Worm (Caenorhabditis elegans): ENCODE results near the gene gcs-1.
A peak's percentile ranks its signal among the peaks of the same experiment; 100 is the strongest.

The gcs-1 gene

DNA sequence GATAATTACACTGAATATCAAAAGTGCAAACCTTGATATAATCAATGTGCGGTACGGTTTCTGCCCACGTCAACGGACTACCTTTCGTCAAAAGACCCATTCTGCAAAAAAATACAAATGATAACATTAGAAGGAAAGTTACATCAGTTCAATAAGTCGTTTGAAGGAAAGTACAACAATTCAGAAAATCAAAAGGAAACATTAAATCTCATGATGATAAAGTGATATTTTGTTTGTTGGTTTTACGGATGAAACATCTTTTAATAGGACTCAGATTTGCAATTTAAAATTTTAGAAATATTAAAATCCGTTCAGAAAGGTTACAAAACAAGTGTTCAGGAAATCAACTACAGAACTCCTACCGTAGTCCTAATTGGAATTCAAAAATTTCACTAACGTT, at the start of gene gcs-1:
Gene gcs-1 (minus strand): TSS at position 101 of the 400 bp plus-strand sequence.
- no peak for TF ChIP-seq fkh-10 (GFP tag; optimal IDR thresholded peaks at IDR 0.05)
- no peak for TF ChIP-seq ama-1 (optimal IDR thresholded peaks at IDR 0.05)
- TF ChIP-seq zip-11 (GFP tag; IDR thresholded peaks at IDR 0.05), result no peak
- no peak for TF ChIP-seq jun-1 (tag; optimal IDR thresholded peaks at IDR 0.05)
- TF ChIP-seq Y48G9A.11 (GFP tag; IDR thresholded peaks at IDR 0.05), result no peak
- TF ChIP-seq nhr-41 (GFP tag; IDR thresholded peaks at IDR 0.05), result no peak
- no peak for TF ChIP-seq mdt-29 (GFP tag; IDR thresholded peaks at IDR 0.05)
- TF ChIP-seq mxl-2 (GFP tag; conservative IDR thresholded peaks at IDR 0.05), result no peak
- TF ChIP-seq aha-1 (tag), result no peak
- no peak for TF ChIP-seq zip-2 (tag; optimal IDR thresholded peaks at IDR 0.05)
- TF ChIP-seq lir-3 (tag; optimal IDR thresholded peaks at IDR 0.05), result no peak
- no peak for TF ChIP-seq nhr-28 (tag; optimal IDR thresholded peaks at IDR 0.05)
- TF ChIP-seq nhr-25 (tag; optimal IDR thresholded peaks at IDR 0.05; ENCODE audit: borderline replicate concordance, insufficient read depth), result no peak
- no peak for TF ChIP-seq zfp-2 (tag; optimal IDR thresholded peaks at IDR 0.05)
- TF ChIP-seq ztf-7 (tag; optimal IDR thresholded peaks at IDR 0.05), result no peak
- TF ChIP-seq gei-8 (GFP tag; optimal IDR thresholded peaks at IDR 0.05), result no peak

- no peak for TF ChIP-seq hmg-1.1 (GFP tag; IDR thresholded peaks at IDR 0.05)
- TF ChIP-seq tag-97 (GFP tag; IDR thresholded peaks at IDR 0.05), result no peak
- no peak for TF ChIP-seq nhr-77 (tag; optimal IDR thresholded peaks at IDR 0.05)
- no peak for TF ChIP-seq mes-2 (tag; optimal IDR thresholded peaks at IDR 0.05; ENCODE audit: poor library complexity, severe bottlenecking)
- no peak for TF ChIP-seq dmd-8 (GFP tag; IDR thresholded peaks at IDR 0.05)
- TF ChIP-seq hlh-11 (tag; optimal IDR thresholded peaks at IDR 0.05), result no peak
- TF ChIP-seq dmd-6 (GFP tag; IDR thresholded peaks at IDR 0.05), result no peak
- TF ChIP-seq pha-4 (GFP tag; IDR thresholded peaks at IDR 0.05), result no peak
- no peak for TF ChIP-seq pha-4 (tag; optimal IDR thresholded peaks at IDR 0.05)
- no peak for TF ChIP-seq ceh-32 (tag; optimal IDR thresholded peaks at IDR 0.05; ENCODE audit: poor library complexity)
- no peak for TF ChIP-seq nhr-41 (GFP tag; IDR thresholded peaks at IDR 0.05)
- no peak for TF ChIP-seq daf-12 (tag; optimal IDR thresholded peaks at IDR 0.05)
- TF ChIP-seq nhr-102 (tag; optimal IDR thresholded peaks at IDR 0.05), result no peak
- no peak for TF ChIP-seq saeg-2 (GFP tag; IDR thresholded peaks at IDR 0.05)
- TF ChIP-seq dmd-9 (GFP tag; IDR thresholded peaks at IDR 0.05), result no peak
- TF ChIP-seq ZK337.2 (GFP tag; IDR thresholded peaks at IDR 0.05), result no peak
- no peak for TF ChIP-seq zip-2 (tag; optimal IDR thresholded peaks at IDR 0.05)
- TF ChIP-seq F26F4.8 (GFP tag; conservative IDR thresholded peaks at IDR 0.05), result no peak
- TF ChIP-seq hlh-30 (tag; optimal IDR thresholded peaks at IDR 0.05; ENCODE audit: insufficient read depth), result no peak
- no peak for TF ChIP-seq lin-15B (tag; optimal IDR thresholded peaks at IDR 0.05)
Measured at ce11 chrII:9086308-9086707, 48.2 kb upstream of the gcs-1 start, which contains the start of gene hlh-3. Gene hlh-3 (plus strand): TSS chrII:9086608.

ce11 chrII:9083093-9083492, 45.0 kb upstream of the gcs-1 start, which contains the start of gene sysm-1:
Gene sysm-1 (minus strand): TSS chrII:9083193.
- TF ChIP-seq nhr-111 (GFP tag; optimal IDR thresholded peaks at IDR 0.05) (no peak), spr-1 (tag; optimal IDR thresholded peaks at IDR 0.05) (no peak), lin-1 (GFP tag; IDR thresholded peaks at IDR 0.05) (no peak), dmd-6 (GFP tag; IDR thresholded peaks at IDR 0.05) (peak; percentile 27; the same call in 1 of the 2 replicates), nhr-28 (tag; optimal IDR thresholded peaks at IDR 0.05) (no peak), zip-2 (tag; optimal IDR thresholded peaks at IDR 0.05) (no peak), rbr-2 (tag; optimal IDR thresholded peaks at IDR 0.05) (no peak), daf-19 (GFP tag; conservative IDR thresholded peaks at IDR 0.05) (no peak), unc-130 (GFP tag; optimal IDR thresholded peaks at IDR 0.05) (no peak)

Measured in whole organism, L4 larva.